Worm (Caenorhabditis elegans): ENCODE results near the gene clec-151.

DNA sequence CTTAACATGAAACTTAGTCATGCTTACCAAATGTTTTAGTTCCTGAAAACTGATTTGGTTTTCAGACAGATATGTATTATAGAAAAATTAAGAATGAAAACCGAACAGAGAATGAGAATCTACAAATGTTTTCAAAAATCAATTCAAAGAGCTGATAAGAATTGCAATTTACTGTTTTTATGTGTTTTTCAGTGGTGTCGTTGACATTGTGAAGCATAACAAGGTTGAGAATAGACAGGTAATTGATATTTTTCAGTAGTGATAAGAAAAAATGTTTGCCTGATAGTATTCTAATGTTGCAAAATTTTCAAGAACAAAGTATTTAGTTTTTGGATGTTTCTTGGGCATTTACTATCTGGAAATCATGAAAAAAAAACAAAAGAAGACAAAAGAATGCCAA is 15.0 kb downstream of the clec-151 start, which contains the start of gene pfas-1:
- no peak for TF ChIP-seq unc-62 (GFP tag; optimal IDR thresholded peaks at IDR 0.05)
- no peak for TF ChIP-seq ama-1 (optimal IDR thresholded peaks at IDR 0.05)
- TF ChIP-seq ama-1 (GFP tag; optimal IDR thresholded peaks at IDR 0.05) = no peak
- TF ChIP-seq snpc-4 (GFP tag; optimal IDR thresholded peaks at IDR 0.05) = no peak
- TF ChIP-seq snpc-4 (tag; optimal IDR thresholded peaks at IDR 0.05) = no peak
- TF ChIP-seq T07F8.4 (tag; optimal IDR thresholded peaks at IDR 0.05) = no peak
- no peak for TF ChIP-seq snpc-1.3 (tag; optimal IDR thresholded peaks at IDR 0.05; ENCODE audit: insufficient read depth)
- TF ChIP-seq hrde-1 (tag; optimal IDR thresholded peaks at IDR 0.05; ENCODE audit: borderline replicate concordance) = no peak
- no peak for TF ChIP-seq F49E8.2 (tag; optimal IDR thresholded peaks at IDR 0.05; ENCODE audit: insufficient read depth)
- TF ChIP-seq xnd-1 (tag; optimal IDR thresholded peaks at IDR 0.05) = no peak
- no peak for TF ChIP-seq ZK185.1 (tag; optimal IDR thresholded peaks at IDR 0.05; ENCODE audit: poor library complexity, severe bottlenecking)

Measured in whole organism, young adult.